Worm (Caenorhabditis elegans): ENCODE data around the gene grd-5.

DNA sequence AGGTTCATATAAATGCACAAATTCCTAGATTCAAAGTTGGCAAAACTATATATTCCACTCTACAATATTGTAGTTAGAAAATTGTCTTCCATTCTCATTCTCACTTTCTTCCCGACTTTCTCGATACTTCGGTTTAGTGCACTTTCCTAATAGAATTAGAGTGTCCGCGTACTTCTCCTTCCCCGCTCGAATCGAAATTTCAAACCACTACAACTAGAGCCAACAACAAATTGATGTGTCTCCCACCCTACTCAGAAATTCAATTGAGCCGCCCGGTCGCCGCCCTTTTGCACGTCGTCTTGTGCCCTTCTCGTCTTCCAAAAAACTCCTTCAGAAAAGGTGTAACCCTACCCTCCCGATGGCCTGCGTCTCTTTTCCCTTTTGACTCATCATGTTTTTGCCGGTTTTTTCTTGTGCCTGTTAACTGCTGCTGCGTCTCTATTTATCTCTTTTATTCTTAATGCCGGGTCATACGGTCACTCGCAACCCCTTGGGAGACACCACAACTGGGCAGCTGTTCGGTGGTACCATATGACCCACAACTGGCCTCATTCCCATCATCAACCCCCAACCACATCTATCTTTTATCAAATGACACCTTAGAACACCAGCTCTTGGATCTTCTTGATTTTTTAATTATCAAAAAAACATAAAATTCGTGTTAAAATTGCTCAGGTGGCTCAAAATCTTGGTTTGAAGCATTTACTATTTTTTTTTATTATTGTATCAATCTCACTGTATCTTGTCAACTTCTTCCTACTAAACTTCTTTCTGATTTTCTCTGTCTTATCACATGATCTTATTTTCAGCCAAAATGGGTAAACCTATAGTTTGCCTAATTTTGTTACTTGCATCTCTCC lies 24.5 kb upstream of the grd-5 start, which contains the start of gene tag-196:
- TF ChIP-seq him-1 (tag; optimal IDR thresholded peaks at IDR 0.05) = no peak
- no peak for TF ChIP-seq W03F9.2 (tag; optimal IDR thresholded peaks at IDR 0.05)
- no peak for TF ChIP-seq dao-5 (tag; optimal IDR thresholded peaks at IDR 0.05)
